Worm (Caenorhabditis elegans) whole organism, young adult: Measurements from ENCODE around the gene K11H12.5.

ENCODE experiments used
- B0035.1 ChIP-seq: sonication (generic microtip); optimal IDR thresholded peaks from 2 replicates; lab custom pipeline; 2016; ENCODE audit warnings: missing genetic modification characterization, mild to moderate bottlenecking, missing compliant biosample characterization, missing genotype, missing genetic modification reagents
- F33H1.4 ChIP-seq: fragments of 200-800 bp; sonication (Bioruptor generic); IDR thresholded peaks from 2 replicates; pipeline ENCODE4 v1.3.6; 2022; ENCODE audit warnings: missing genetic modification reagents, missing genetic modification characterization, missing compliant biosample characterization
- F37B4.10 ChIP-seq: fragments of 200-800 bp; sonication (Bioruptor generic); IDR thresholded peaks from 2 replicates; pipeline ENCODE4 v1.3.6; 2022; ENCODE audit warnings: missing genetic modification characterization, missing compliant biosample characterization
- F49E8.2 ChIP-seq: sonication (generic microtip); optimal IDR thresholded peaks from 3 replicates; lab custom pipeline; 2017; ENCODE audit warnings: missing genetic modification characterization, mild to moderate bottlenecking, missing compliant biosample characterization, antibody characterized with exemption, moderate library complexity; ENCODE audit not compliant: insufficient read depth
- T07F8.4 ChIP-seq: sonication (generic microtip); optimal IDR thresholded peaks from 2 replicates; lab custom pipeline; 2016; ENCODE audit warnings: mild to moderate bottlenecking, missing genetic modification characterization, moderate library complexity, missing compliant biosample characterization
- Y53G8AR.9 ChIP-seq: fragments of 200-800 bp; sonication (Bioruptor generic); conservative IDR thresholded peaks from 2 replicates; pipeline ENCODE4 v1.3.6; 2022; ENCODE audit warnings: missing genetic modification reagents, missing genetic modification characterization, missing compliant biosample characterization
- Y56A3A.18 ChIP-seq: fragments of 200-800 bp; sonication (Bioruptor generic); IDR thresholded peaks from 2 replicates; pipeline ENCODE4 v1.3.6; 2022; ENCODE audit warnings: missing genetic modification reagents, missing genetic modification characterization, missing compliant biosample characterization
- Y79H2A.3 ChIP-seq: fragments of 200-800 bp; sonication (Bioruptor generic); conservative IDR thresholded peaks from 2 replicates; pipeline ENCODE4 v1.3.6; 2022; ENCODE audit warnings: missing genetic modification reagents, missing genetic modification characterization, missing compliant biosample characterization
- ama-1 ChIP-seq, 3 experiments: fragments of 150-350 bp in 1 of 3; sonication (generic microtip) in 2 of 3; optimal IDR thresholded peaks; 2 replicates each; lab custom pipeline; 2014 to 2018; ENCODE audit warnings: missing biosample characterization in 2 of 3, missing genetic modification characterization in 2 of 3, missing genetic modification reagents in 2 of 3
- ccch-3 ChIP-seq: fragments of 200-800 bp; sonication (Bioruptor generic); optimal IDR thresholded peaks from 2 replicates; lab custom pipeline; 2018; ENCODE audit warnings: mild to moderate bottlenecking, missing genetic modification characterization, missing compliant biosample characterization
- cebp-1 ChIP-seq, 2 experiments: fragments of 200-800 bp in 1 of 2; sonication (Bioruptor generic) in 1 of 2; sonication (generic microtip) in 1 of 2; IDR thresholded peaks in 1 of 2; optimal IDR thresholded peaks in 1 of 2; 2 replicates each; pipeline versions ENCODE4 v1.3.6 to Lab custom; 2017 to 2022; ENCODE audit warnings: missing compliant biosample characterization in 2 of 2, missing genetic modification characterization in 2 of 2, mild to moderate bottlenecking in 1 of 2, missing genetic modification reagents in 1 of 2, moderate library complexity in 1 of 2
- cebp-2 ChIP-seq: fragments of 200-800 bp; sonication (Bioruptor generic); IDR thresholded peaks from 2 replicates; pipeline ENCODE4 v1.3.6; 2022; ENCODE audit warnings: missing genetic modification characterization, missing compliant biosample characterization
- ceh-100 ChIP-seq: fragments of 200-800 bp; sonication (Bioruptor generic); IDR thresholded peaks from 2 replicates; pipeline ENCODE4 v1.3.6; 2022; ENCODE audit warnings: missing genetic modification reagents, missing genetic modification characterization, missing compliant biosample characterization
- ceh-40 ChIP-seq: fragments of 200-800 bp; sonication (Bioruptor generic); IDR thresholded peaks from 2 replicates; pipeline ENCODE4 v1.3.6; 2022; ENCODE audit warnings: missing genetic modification characterization, missing compliant biosample characterization
- chd-7 ChIP-seq: sonication (generic microtip); optimal IDR thresholded peaks from 2 replicates; lab custom pipeline; 2016; ENCODE audit warnings: mild to moderate bottlenecking, missing genetic modification characterization, moderate library complexity, missing compliant biosample characterization
- dox-1 ChIP-seq: fragments of 200-800 bp; sonication (Bioruptor generic); IDR thresholded peaks from 2 replicates; pipeline ENCODE4 v1.3.6; 2022; ENCODE audit warnings: missing genetic modification reagents, missing genetic modification characterization, missing compliant biosample characterization
- efl-1 ChIP-seq: fragments of 150-350 bp; optimal IDR thresholded peaks from 2 replicates; lab custom pipeline; 2014; ENCODE audit warnings: missing biosample characterization, missing genetic modification reagents, missing genetic modification characterization
- hmg-1.2 ChIP-seq: fragments of 200-800 bp; sonication (Bioruptor generic); IDR thresholded peaks from 2 replicates; pipeline ENCODE4 v1.3.6; 2022; ENCODE audit warnings: missing genetic modification reagents, missing genetic modification characterization, missing compliant biosample characterization
- let-607 ChIP-seq, 2 experiments: fragments of 200-800 bp in 1 of 2; sonication (Bioruptor generic) in 1 of 2; sonication (generic microtip) in 1 of 2; optimal IDR thresholded peaks; 2 replicates each; lab custom pipeline; 2016 to 2018; ENCODE audit warnings: mild to moderate bottlenecking in 2 of 2, missing compliant biosample characterization in 2 of 2, missing genetic modification characterization in 2 of 2, moderate library complexity in 2 of 2, missing genotype in 1 of 2
- lin-40 ChIP-seq: sonication (generic microtip); optimal IDR thresholded peaks from 2 replicates; lab custom pipeline; 2016; ENCODE audit warnings: missing genetic modification characterization, mild to moderate bottlenecking, missing compliant biosample characterization, missing genotype, missing genetic modification reagents
- lir-1 ChIP-seq: fragments of 200-800 bp; sonication (Bioruptor generic); conservative IDR thresholded peaks from 2 replicates; pipeline ENCODE4 v1.3.6; 2022; ENCODE audit warnings: missing genetic modification reagents, missing genetic modification characterization, missing compliant biosample characterization
- madf-10 ChIP-seq: sonication (generic microtip); optimal IDR thresholded peaks from 2 replicates; lab custom pipeline; 2016; ENCODE audit warnings: mild to moderate bottlenecking, missing genetic modification characterization, missing compliant biosample characterization
- madf-3 ChIP-seq: fragments of 200-800 bp; sonication (Bioruptor generic); IDR thresholded peaks from 2 replicates; pipeline ENCODE4 v1.3.6; 2022; ENCODE audit warnings: missing genetic modification reagents, missing genetic modification characterization, missing compliant biosample characterization
- madf-6 ChIP-seq: fragments of 200-800 bp; sonication (Bioruptor generic); IDR thresholded peaks from 2 replicates; pipeline ENCODE4 v1.3.6; 2022; ENCODE audit warnings: missing genetic modification reagents, missing genetic modification characterization, missing compliant biosample characterization
- nfya-2 ChIP-seq: fragments of 200-800 bp; sonication (Bioruptor generic); IDR thresholded peaks from 2 replicates; pipeline ENCODE4 v1.3.6; 2022; ENCODE audit warnings: missing genetic modification reagents, missing genetic modification characterization, missing compliant biosample characterization
- nfyb-1 ChIP-seq: fragments of 200-800 bp; sonication (Bioruptor generic); IDR thresholded peaks from 2 replicates; pipeline ENCODE4 v1.3.6; 2022; ENCODE audit warnings: missing genetic modification reagents, missing genetic modification characterization, missing compliant biosample characterization
- nhr-120 ChIP-seq: fragments of 200-800 bp; sonication (Bioruptor generic); IDR thresholded peaks from 2 replicates; pipeline ENCODE4 v1.3.6; 2022; ENCODE audit warnings: missing genetic modification characterization, missing compliant biosample characterization
- nhr-179 ChIP-seq: sonication (generic microtip); optimal IDR thresholded peaks from 2 replicates; lab custom pipeline; 2016; ENCODE audit warnings: mild to moderate bottlenecking, missing genetic modification characterization, missing compliant biosample characterization
- nhr-80 ChIP-seq: sonication (generic microtip); optimal IDR thresholded peaks from 2 replicates; lab custom pipeline; 2016; ENCODE audit warnings: missing genetic modification characterization, missing compliant biosample characterization
- rec-8 ChIP-seq, 2 experiments: sonication (generic microtip); optimal IDR thresholded peaks; 2 replicates each; lab custom pipeline; 2016; ENCODE audit warnings: mild to moderate bottlenecking in 2 of 2, missing genetic modification characterization in 2 of 2, missing genetic modification reagents in 2 of 2, missing genotype in 2 of 2, missing biosample characterization in 1 of 2, missing compliant biosample characterization in 1 of 2, moderate library complexity in 1 of 2
- repo-1 ChIP-seq: sonication (generic microtip); optimal IDR thresholded peaks from 2 replicates; lab custom pipeline; 2017; ENCODE audit warnings: mild to moderate bottlenecking, missing genetic modification characterization, missing compliant biosample characterization
- rpc-1 ChIP-seq, 2 experiments: fragments of 150-350 bp in 1 of 2; sonication (generic microtip) in 1 of 2; optimal IDR thresholded peaks; 2 replicates each; lab custom pipeline; 2014 to 2018; ENCODE audit warnings: missing biosample characterization in 1 of 2, missing genetic modification characterization in 1 of 2, missing genetic modification reagents in 1 of 2, missing genotype in 1 of 2
- snpc-1.3 ChIP-seq: sonication (generic microtip); optimal IDR thresholded peaks from 2 replicates; lab custom pipeline; 2017; ENCODE audit warnings: missing genetic modification characterization, mild to moderate bottlenecking, missing compliant biosample characterization, antibody characterized with exemption, moderate library complexity, missing genotype, missing genetic modification reagents; ENCODE audit not compliant: insufficient read depth
- somi-1 ChIP-seq: fragments of 200-800 bp; sonication (Bioruptor generic); optimal IDR thresholded peaks from 2 replicates; lab custom pipeline; 2018; ENCODE audit warnings: mild to moderate bottlenecking, missing genetic modification characterization, missing compliant biosample characterization
- sptf-2 ChIP-seq: fragments of 200-800 bp; sonication (Bioruptor generic); optimal IDR thresholded peaks from 2 replicates; lab custom pipeline; 2018; ENCODE audit warnings: mild to moderate bottlenecking, missing genetic modification characterization, missing compliant biosample characterization
- zfh-2 ChIP-seq: fragments of 200-800 bp; sonication (Bioruptor generic); conservative IDR thresholded peaks from 2 replicates; pipeline ENCODE4 v1.3.6; 2022; ENCODE audit warnings: missing genetic modification reagents, missing genetic modification characterization, missing compliant biosample characterization
- zim-3 ChIP-seq: sonication (generic microtip); optimal IDR thresholded peaks from 2 replicates; lab custom pipeline; 2017; ENCODE audit warnings: mild to moderate bottlenecking, missing genetic modification characterization, moderate library complexity, missing compliant biosample characterization
- ztf-18 ChIP-seq: sonication (generic microtip); optimal IDR thresholded peaks from 2 replicates; lab custom pipeline; 2016; ENCODE audit warnings: missing genotype, mild to moderate bottlenecking, missing genetic modification characterization, missing compliant biosample characterization

The K11H12.5 gene

ce11 chrIV:657932-658331, 18.4 kb upstream of the K11H12.5 start (continued):
- TF ChIP-seq zim-3 (peak; percentile 46), nhr-120 (GFP tag; lab: Robert Waterston, UW) (no peak), ceh-100 (no peak), Y79H2A.3 (GFP tag; lab: Robert Waterston, UW) (no peak), rpc-1 (optimal IDR thresholded peaks at IDR 0.05; lab: Kevin White, UChicago) (peak; percentile 42), rpc-1 (tag; optimal IDR thresholded peaks at IDR 0.05; lab: Kevin White, UChicago) (peak; percentile 66), nfya-2 (GFP tag; lab: Robert Waterston, UW) (no peak), dox-1 (GFP tag; lab: Robert Waterston, UW) (peak; percentile 80), nhr-179 (tag; lab: Kevin White, UChicago) (no peak), F33H1.4 (GFP tag; lab: Robert Waterston, UW) (peak; percentile 46), F49E8.2 (tag; lab: Kevin White, UChicago) (peak; percentile 87)

- TF ChIP-seq F37B4.10 (GFP tag; lab: Robert Waterston, UW) (no peak), cebp-1 (GFP tag; IDR thresholded peaks at IDR 0.05; lab: Robert Waterston, UW) (no peak), cebp-1 (tag; optimal IDR thresholded peaks at IDR 0.05; lab: Kevin White, UChicago) (peak; percentile 54), ceh-40 (no peak), repo-1 (tag; lab: Kevin White, UChicago) (peak; percentile 63), hmg-1.2 (GFP tag; lab: Robert Waterston, UW) (0 out of 2 replicates have a peak, but pooled peaks have one; percentile 16)
These were observed 17.7 kb upstream of the K11H12.5 start for ce11 chrIV:658497-659177.

- TF ChIP-seq T07F8.4 (tag; lab: Kevin White, UChicago) (no peak), zfh-2 (GFP tag; lab: Robert Waterston, UW) (peak; percentile 65)
These were observed 16.8 kb upstream of the K11H12.5 start for ce11 chrIV:659585-659984.

ce11 chrIV:661623-662022, 14.8 kb upstream of the K11H12.5 start:
- TF ChIP-seq madf-10 (tag; lab: Kevin White, UChicago): no peak
- TF ChIP-seq repo-1 (tag; lab: Kevin White, UChicago): no peak
- no peak for TF ChIP-seq cebp-2 (GFP tag; lab: Robert Waterston, UW)
- no peak for TF ChIP-seq let-607 (tag; optimal IDR thresholded peaks at IDR 0.05; lab: Kevin White, UChicago)
- TF ChIP-seq, all 124 proteins: peak for 0

- TF ChIP-seq somi-1 (GFP tag; lab: Kevin White, UChicago) (peak; percentile 23), Y79H2A.3 (GFP tag; lab: Robert Waterston, UW) (no peak), Y56A3A.18 (GFP tag; lab: Robert Waterston, UW) (no peak), lin-40 (tag; lab: Kevin White, UChicago) (peak; percentile 6)
These were observed 12.3 kb upstream of the K11H12.5 start for ce11 chrIV:664122-664521.

- TF ChIP-seq efl-1 (GFP tag; lab: Kevin White, UChicago): no peak
- no peak for TF ChIP-seq snpc-1.3 (tag; lab: Kevin White, UChicago)
- no peak for TF ChIP-seq lir-1 (GFP tag; lab: Robert Waterston, UW)
- no peak for TF ChIP-seq ama-1 (optimal IDR thresholded peaks at IDR 0.05; lab: Kevin White, UChicago)
- TF ChIP-seq ama-1 (GFP tag; optimal IDR thresholded peaks at IDR 0.05; lab: Kevin White, UChicago): no peak
- TF ChIP-seq madf-3 (GFP tag; lab: Robert Waterston, UW): no peak
- TF ChIP-seq ztf-18 (tag; lab: Kevin White, UChicago): no peak
- TF ChIP-seq nhr-80 (tag; lab: Kevin White, UChicago): no peak
- no peak for TF ChIP-seq rec-8 (tag; optimal IDR thresholded peaks at IDR 0.05; lab: Kevin White, UChicago)
- no peak for TF ChIP-seq B0035.1 (tag; lab: Kevin White, UChicago)
- no peak for TF ChIP-seq chd-7
- no peak for TF ChIP-seq madf-6
- no peak for TF ChIP-seq ccch-3
- no peak for TF ChIP-seq sptf-2 (GFP tag; lab: Kevin White, UChicago)
- no peak for TF ChIP-seq Y53G8AR.9 (GFP tag; lab: Robert Waterston, UW)
- TF ChIP-seq nfyb-1 (GFP tag; lab: Robert Waterston, UW): no peak
These were observed 11.2 kb upstream of the K11H12.5 start, which contains the start of gene K11H12.7 for ce11 chrIV:665225-665624. Gene K11H12.7, plus strand, starts transcription at chrIV:665525.
